Fruit fly (Drosophila melanogaster) whole organism, embryonic: ENCODE results near the gene Clamp.
A peak's percentile ranks its signal among the peaks of the same experiment; 100 is the strongest.

Experiments
- Atf6 ChIP-seq: fragments of 200-800 bp; sonication (Bioruptor generic); IDR thresholded peaks from 2 replicates; pipeline ENCODE4 v1.3.6; 2022; ENCODE audit warnings: missing biosample characterization, missing genetic modification characterization
- CG10267 ChIP-seq: fragments of 200-800 bp; sonication (Bioruptor generic); optimal IDR thresholded peaks from 2 replicates; lab custom pipeline; 2018; ENCODE audit warnings: missing biosample characterization, mild to moderate bottlenecking, missing genetic modification characterization, moderate library complexity
- CG11398 ChIP-seq: fragments of 200-800 bp; sonication (Bioruptor generic); optimal IDR thresholded peaks from 2 replicates; lab custom pipeline; 2016; ENCODE audit warnings: missing biosample characterization, missing genetic modification characterization
- CG11695 ChIP-seq: fragments of 200-800 bp; sonication (Bioruptor generic); IDR thresholded peaks from 3 replicates; pipeline ENCODE4 v1.3.6; 2022; ENCODE audit warnings: missing biosample characterization, missing genetic modification characterization
- CG15514 ChIP-seq: fragments of 200-800 bp; sonication (Bioruptor generic); optimal IDR thresholded peaks from 3 replicates; lab custom pipeline; 2017; ENCODE audit warnings: missing biosample characterization, missing genetic modification characterization, mild to moderate bottlenecking, moderate library complexity, missing genetic modification reagents
- CG16863 ChIP-seq: fragments of 200-800 bp; sonication (Bioruptor generic); optimal IDR thresholded peaks from 3 replicates; lab custom pipeline; 2016; ENCODE audit warnings: missing biosample characterization, missing genetic modification characterization
- CG17385 ChIP-seq: fragments of 200-800 bp; sonication (Bioruptor generic); optimal IDR thresholded peaks from 3 replicates; lab custom pipeline; 2018; ENCODE audit warnings: missing biosample characterization, mild to moderate bottlenecking, missing genetic modification characterization
- CG2129 ChIP-seq: fragments of 200-800 bp; sonication (Bioruptor generic); IDR thresholded peaks from 2 replicates; pipeline ENCODE4 v1.3.6; 2022; ENCODE audit warnings: missing biosample characterization, missing genetic modification characterization; ENCODE audit not compliant: partially characterized antibody
- CG2678 ChIP-seq: fragments of 200-800 bp; sonication (Bioruptor generic); optimal IDR thresholded peaks from 3 replicates; lab custom pipeline; 2019; ENCODE audit warnings: missing biosample characterization, mild to moderate bottlenecking, missing genetic modification characterization, moderate library complexity
- CG30020 ChIP-seq: fragments of 200-800 bp; optimal IDR thresholded peaks from 2 replicates; lab custom pipeline; 2019; ENCODE audit warnings: missing biosample characterization, mild to moderate bottlenecking, missing genetic modification characterization, moderate library complexity
- CG32532 ChIP-seq: fragments of 200-800 bp; sonication (Bioruptor generic); IDR thresholded peaks from 2 replicates; pipeline ENCODE4 v1.3.6; 2022; ENCODE audit warnings: missing biosample characterization, missing genetic modification characterization
- CG34376 ChIP-seq: fragments of 200-800 bp; sonication (Bioruptor generic); optimal IDR thresholded peaks from 2 replicates; lab custom pipeline; 2018; ENCODE audit warnings: missing biosample characterization, mild to moderate bottlenecking, missing genetic modification characterization
- CG4617 ChIP-seq: fragments of 200-800 bp; sonication (Bioruptor generic); optimal IDR thresholded peaks from 3 replicates; lab custom pipeline; 2016; ENCODE audit warnings: missing biosample characterization, missing genetic modification characterization, borderline replicate concordance
- CG4707 ChIP-seq: fragments of 200-800 bp; sonication (Bioruptor generic); optimal IDR thresholded peaks from 2 replicates; lab custom pipeline; 2018; ENCODE audit warnings: missing biosample characterization, mild to moderate bottlenecking, missing genetic modification characterization, moderate library complexity
- CG5245 ChIP-seq: fragments of 200-800 bp; sonication (Bioruptor generic); optimal IDR thresholded peaks from 3 replicates; lab custom pipeline; 2016; ENCODE audit warnings: missing biosample characterization, missing genetic modification characterization
- CG7357 ChIP-seq: fragments of 200-800 bp; sonication (Bioruptor generic); IDR thresholded peaks from 3 replicates; pipeline ENCODE4 v1.3.6; 2022; ENCODE audit warnings: missing biosample characterization, missing genetic modification characterization
- CG7745 ChIP-seq: fragments of 200-800 bp; sonication (Bioruptor generic); optimal IDR thresholded peaks from 2 replicates; lab custom pipeline; 2018; ENCODE audit warnings: missing biosample characterization, mild to moderate bottlenecking, missing genetic modification characterization, moderate library complexity
- CG7928 ChIP-seq: fragments of 200-800 bp; sonication (Bioruptor generic); optimal IDR thresholded peaks from 2 replicates; lab custom pipeline; 2017; ENCODE audit warnings: missing biosample characterization, mild to moderate bottlenecking, missing genetic modification characterization
- CG8478 ChIP-seq: fragments of >200 bp; optimal IDR thresholded peaks from 2 replicates; lab custom pipeline; 2018
- CG8924 ChIP-seq: fragments of 200-800 bp; optimal IDR thresholded peaks from 3 replicates; lab custom pipeline; 2019; ENCODE audit warnings: missing biosample characterization, mild to moderate bottlenecking, missing genetic modification characterization, moderate library complexity
- CTCF ChIP-seq: fragments of 200-800 bp; sonication (Bioruptor generic); optimal IDR thresholded peaks from 2 replicates; lab custom pipeline; 2017; ENCODE audit warnings: missing biosample characterization, mild to moderate bottlenecking, missing genetic modification characterization, moderate library complexity
- Dbx ChIP-seq: fragments of 200-800 bp; sonication (Bioruptor generic); IDR thresholded peaks from 3 replicates; pipeline ENCODE4 v1.3.6; 2022; ENCODE audit warnings: missing biosample characterization, missing genetic modification characterization
- Drgx ChIP-seq: fragments of 200-800 bp; sonication (Bioruptor generic); IDR thresholded peaks from 2 replicates; pipeline ENCODE4 v1.3.6; 2022; ENCODE audit warnings: missing biosample characterization, missing genetic modification characterization
- H15 ChIP-seq: fragments of 200-800 bp; sonication (Bioruptor generic); IDR thresholded peaks from 3 replicates; pipeline ENCODE4 v1.3.6; 2022; ENCODE audit warnings: missing biosample characterization, missing genetic modification characterization
- MTF-1 ChIP-seq: fragments of 200-800 bp; sonication (Bioruptor generic); optimal IDR thresholded peaks from 2 replicates; lab custom pipeline; 2018; ENCODE audit warnings: missing biosample characterization, mild to moderate bottlenecking, missing genetic modification characterization, borderline replicate concordance
- Mad ChIP-seq: fragments of 200-800 bp; sonication (Bioruptor generic); optimal IDR thresholded peaks from 2 replicates; lab custom pipeline; 2016; ENCODE audit warnings: missing biosample characterization, missing genetic modification characterization
- Neu2 ChIP-seq: fragments of 200-800 bp; sonication (Bioruptor generic); optimal IDR thresholded peaks from 3 replicates; lab custom pipeline; 2016; ENCODE audit warnings: missing biosample characterization, missing genetic modification characterization, borderline replicate concordance
- Nf-YB ChIP-seq: fragments of 200-800 bp; sonication (Bioruptor generic); optimal IDR thresholded peaks from 3 replicates; lab custom pipeline; 2019; ENCODE audit warnings: missing biosample characterization, mild to moderate bottlenecking, missing genetic modification characterization, moderate library complexity
- Oli ChIP-seq: fragments of 200-800 bp; sonication (Bioruptor generic); optimal IDR thresholded peaks from 2 replicates; lab custom pipeline; 2018; ENCODE audit warnings: missing biosample characterization, mild to moderate bottlenecking, missing genetic modification characterization, moderate library complexity
- Rfx ChIP-seq: fragments of 200-800 bp; sonication (Bioruptor generic); IDR thresholded peaks from 2 replicates; pipeline ENCODE4 v1.3.6; 2022; ENCODE audit warnings: missing biosample characterization, missing genetic modification characterization
- Sry-β ChIP-seq: fragments of 200-800 bp; sonication (Bioruptor generic); optimal IDR thresholded peaks from 2 replicates; lab custom pipeline; 2018; ENCODE audit warnings: missing biosample characterization, mild to moderate bottlenecking, missing genetic modification characterization, moderate library complexity
- Ssrp ChIP-seq: fragments of 200-800 bp; sonication (Bioruptor generic); optimal IDR thresholded peaks from 2 replicates; lab custom pipeline; 2018; ENCODE audit warnings: missing biosample characterization, mild to moderate bottlenecking, missing genetic modification characterization, moderate library complexity
- Vsx1 ChIP-seq: fragments of 200-800 bp; sonication (Bioruptor generic); optimal IDR thresholded peaks from 2 replicates; lab custom pipeline; 2017; ENCODE audit warnings: missing biosample characterization, mild to moderate bottlenecking, missing genetic modification characterization, missing genetic modification reagents
- bcd ChIP-seq: fragments of 200-800 bp; sonication (Bioruptor generic); optimal IDR thresholded peaks from 2 replicates; lab custom pipeline; 2017; ENCODE audit warnings: missing biosample characterization, mild to moderate bottlenecking, missing genetic modification characterization
- chif ChIP-seq, 2 experiments: fragments of 200-800 bp; sonication (Bioruptor generic); optimal IDR thresholded peaks; 3 replicates each; lab custom pipeline; 2016; ENCODE audit warnings: missing biosample characterization in 2 of 2, missing genetic modification characterization in 2 of 2
- exex ChIP-seq: fragments of 200-800 bp; sonication (Bioruptor generic); optimal IDR thresholded peaks from 4 replicates; lab custom pipeline; 2018; ENCODE audit warnings: missing biosample characterization, mild to moderate bottlenecking, missing genetic modification characterization, moderate library complexity
- eyg ChIP-seq: fragments of 200-800 bp; sonication (Bioruptor generic); optimal IDR thresholded peaks from 3 replicates; lab custom pipeline; 2016; ENCODE audit warnings: missing biosample characterization, missing genetic modification characterization
- fd3F ChIP-seq: fragments of 200-800 bp; sonication (Bioruptor generic); optimal IDR thresholded peaks from 2 replicates; lab custom pipeline; 2018; ENCODE audit warnings: missing biosample characterization, mild to moderate bottlenecking, missing genetic modification characterization, moderate library complexity
- gfzf ChIP-seq: fragments of 200-800 bp; sonication (Bioruptor generic); optimal IDR thresholded peaks from 2 replicates; lab custom pipeline; 2016; ENCODE audit warnings: missing biosample characterization, mild to moderate bottlenecking, missing genetic modification characterization, moderate library complexity
- gro ChIP-seq: fragments of 200-800 bp; sonication (Bioruptor generic); optimal IDR thresholded peaks from 2 replicates; lab custom pipeline; 2016; ENCODE audit warnings: missing biosample characterization, missing genetic modification characterization
- inv ChIP-seq: fragments of 200-800 bp; sonication (Bioruptor generic); IDR thresholded peaks from 2 replicates; pipeline ENCODE4 v1.3.6; 2022; ENCODE audit warnings: missing biosample characterization, missing genetic modification characterization; ENCODE audit not compliant: partially characterized antibody
- knrl ChIP-seq: fragments of 200-800 bp; sonication (Bioruptor generic); IDR thresholded peaks from 3 replicates; pipeline ENCODE4 v1.3.6; 2022; ENCODE audit warnings: missing biosample characterization, missing genetic modification characterization; ENCODE audit not compliant: partially characterized antibody
- lola ChIP-seq, 3 experiments: fragments of >200 bp in 2 of 3; fragments of 200-800 bp in 1 of 3; sonication (Bioruptor generic) in 1 of 3; optimal IDR thresholded peaks; 2 replicates each; lab custom pipeline; 2017 to 2019; ENCODE audit warnings: missing biosample characterization in 3 of 3, missing genetic modification characterization in 3 of 3, mild to moderate bottlenecking in 1 of 3, moderate library complexity in 1 of 3
- otp ChIP-seq: fragments of 200-800 bp; sonication (Bioruptor generic); IDR thresholded peaks from 3 replicates; pipeline ENCODE4, ENCODE4 v1.3.6; 2022; ENCODE audit warnings: missing biosample characterization, missing genetic modification characterization
- pnt ChIP-seq: fragments of 200-800 bp; sonication (Bioruptor generic); optimal IDR thresholded peaks from 3 replicates; lab custom pipeline; 2016; ENCODE audit warnings: missing biosample characterization, missing genetic modification characterization
- salm ChIP-seq: fragments of 200-800 bp; sonication (Bioruptor generic); optimal IDR thresholded peaks from 2 replicates; lab custom pipeline; 2018; ENCODE audit warnings: missing biosample characterization, mild to moderate bottlenecking, missing genetic modification characterization
- sima ChIP-seq: fragments of 200-800 bp; sonication (Bioruptor generic); optimal IDR thresholded peaks from 2 replicates; lab custom pipeline; 2016; ENCODE audit warnings: missing biosample characterization, missing genetic modification characterization
- tio ChIP-seq: fragments of 200-800 bp; sonication (Bioruptor generic); optimal IDR thresholded peaks from 2 replicates; lab custom pipeline; 2017; ENCODE audit warnings: missing biosample characterization, missing genetic modification characterization, inconsistent platforms
- vfl ChIP-seq: fragments of 200-800 bp; sonication (Bioruptor generic); optimal IDR thresholded peaks from 2 replicates; lab custom pipeline; 2016; ENCODE audit warnings: missing biosample characterization, missing genetic modification characterization
- wdn ChIP-seq: fragments of 200-800 bp; sonication (Bioruptor generic); IDR thresholded peaks from 2 replicates; pipeline ENCODE4 v1.3.6; 2022; ENCODE audit warnings: missing biosample characterization, missing genetic modification characterization

Clamp gene

DNA sequence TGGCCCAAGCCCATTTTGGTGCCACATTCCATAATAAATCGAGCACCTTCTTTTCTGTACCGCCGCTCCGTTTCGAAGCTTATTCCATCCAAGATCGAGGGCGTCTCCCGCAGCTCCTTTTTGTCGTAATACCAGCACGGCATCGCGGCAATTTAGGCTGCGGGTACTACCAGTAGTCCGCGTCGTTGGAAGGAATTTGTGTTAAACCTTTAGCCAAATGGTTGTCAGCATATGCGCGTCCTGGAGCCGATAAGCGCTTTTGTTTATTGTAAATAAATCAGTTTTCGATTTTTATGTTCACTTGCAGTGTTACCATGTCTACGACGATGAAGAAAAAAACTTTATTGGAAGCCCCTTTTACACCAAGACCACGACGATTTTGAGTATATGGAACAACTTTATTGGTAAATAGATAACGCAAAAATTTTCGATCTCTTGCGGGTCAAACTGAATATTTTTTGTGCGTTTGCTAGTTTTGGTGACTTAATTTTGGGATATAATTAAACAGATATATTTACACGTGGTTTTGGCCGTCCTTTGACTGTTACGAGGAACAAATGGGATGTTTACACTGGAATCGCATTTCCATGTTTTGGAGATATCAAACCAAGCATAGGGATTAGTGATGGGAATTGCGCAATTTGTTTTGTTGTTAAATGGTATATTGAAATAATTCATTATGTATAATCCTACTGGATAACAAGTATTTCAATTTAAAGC is 39.2 kb downstream of the Clamp start, which contains the start of gene CycK (continued):
- TF ChIP-seq otp (GFP tag; lab: Robert Waterston, UW): no peak
- TF ChIP-seq CG7357 (GFP tag; lab: Robert Waterston, UW): peak; percentile 95
- TF ChIP-seq CG15514: peak; percentile 32
- TF ChIP-seq Drgx: no peak
- no peak for TF ChIP-seq CG7745 (tag; lab: Kevin White, UChicago)
- TF ChIP-seq CG2129 (GFP tag; lab: Robert Waterston, UW): no peak
- TF ChIP-seq inv: no peak
- no peak for TF ChIP-seq Atf6 (GFP tag; lab: Robert Waterston, UW)
- no peak for TF ChIP-seq exex (tag; lab: Kevin White, UChicago)
- TF ChIP-seq CG10267 (tag; lab: Kevin White, UChicago): no peak
- no peak for TF ChIP-seq CG2678 (tag; lab: Kevin White, UChicago)
- no peak for TF ChIP-seq knrl (GFP tag; lab: Robert Waterston, UW)
- TF ChIP-seq MTF-1 (GFP tag; lab: Kevin White, UChicago): no peak
- no peak for TF ChIP-seq tio
- TF ChIP-seq CG30020 (tag; lab: Kevin White, UChicago): peak; percentile 98
- TF ChIP-seq Dbx (GFP tag; lab: Robert Waterston, UW): no peak
- TF ChIP-seq gro: no peak
- TF ChIP-seq CG7928: no peak
- no peak for TF ChIP-seq CG34376 (GFP tag; lab: Kevin White, UChicago)
- TF ChIP-seq CG5245 (GFP tag; lab: Kevin White, UChicago): no peak
- no peak for TF ChIP-seq CG16863
- TF ChIP-seq Sry-β (GFP tag; lab: Kevin White, UChicago): no peak
- peak in 1 of 2 experiments; percentile 3 for TF ChIP-seq chif (GFP tag; optimal IDR thresholded peaks at IDR 0.05; lab: Kevin White, UChicago)
- peak; percentile 18 for TF ChIP-seq bcd
- peak; percentile 66 for TF ChIP-seq CG4617 (GFP tag; lab: Kevin White, UChicago)
- TF ChIP-seq eyg (GFP tag; lab: Kevin White, UChicago): no peak
- TF ChIP-seq CG11695 (GFP tag; lab: Robert Waterston, UW): no peak
- no peak for TF ChIP-seq Nf-YB
- TF ChIP-seq fd3F (GFP tag; lab: Kevin White, UChicago): no peak
- no peak for TF ChIP-seq sima
- TF ChIP-seq H15 (GFP tag; lab: Robert Waterston, UW): no peak
- TF ChIP-seq Oli (tag; lab: Kevin White, UChicago): peak; percentile 20
- no peak for TF ChIP-seq CG11398 (GFP tag; lab: Kevin White, UChicago)
- peak; percentile 64 for TF ChIP-seq gfzf (GFP tag; lab: Kevin White, UChicago)
- TF ChIP-seq CTCF (GFP tag; lab: Kevin White, UChicago): no peak
- no peak for TF ChIP-seq Vsx1 (GFP tag; lab: Kevin White, UChicago)
- peak; percentile 68 for TF ChIP-seq Neu2 (GFP tag; lab: Kevin White, UChicago)
- TF ChIP-seq lola (GFP tag; optimal IDR thresholded peaks at IDR 0.05; lab: Kevin White, UChicago): peak in 1 of 3 experiments; percentile 37
- no peak for TF ChIP-seq wdn (GFP tag; lab: Robert Waterston, UW)
- no peak for TF ChIP-seq pnt (GFP tag; lab: Kevin White, UChicago)
- no peak for TF ChIP-seq CG4707 (GFP tag; lab: Kevin White, UChicago)
- no peak for TF ChIP-seq salm (tag; lab: Kevin White, UChicago)
- no peak for TF ChIP-seq Ssrp (tag; lab: Kevin White, UChicago)
- no peak for TF ChIP-seq CG8478 (lab: Kevin White, UChicago)
- no peak for TF ChIP-seq CG8924 (tag; lab: Kevin White, UChicago)
- TF ChIP-seq Mad (GFP tag; lab: Kevin White, UChicago): peak; percentile 33
- TF ChIP-seq CG17385: no peak
- TF ChIP-seq CG32532 (GFP tag; lab: Robert Waterston, UW): no peak; the same call in 1 of the 2 replicates
- TF ChIP-seq Rfx (GFP tag; lab: Robert Waterston, UW): no peak; the same call in 1 of the 2 replicates
- no peak for TF ChIP-seq vfl
